Fruit fly (Drosophila melanogaster) whole organism, embryonic: ENCODE measurements around the gene MstProx.

Experiments used
- CG12744 ChIP-seq: fragments of 200-800 bp; sonication (Bioruptor generic); optimal IDR thresholded peaks from 2 replicates; lab custom pipeline; 2016; ENCODE audit warnings: missing biosample characterization, missing genetic modification characterization
- CG12942 ChIP-seq: fragments of 200-800 bp; sonication (Bioruptor generic); optimal IDR thresholded peaks from 3 replicates; lab custom pipeline; 2016; ENCODE audit warnings: missing biosample characterization, missing genetic modification characterization
- CG13624 ChIP-seq: fragments of 200-800 bp; sonication (Bioruptor generic); optimal IDR thresholded peaks from 2 replicates; lab custom pipeline; 2016; ENCODE audit warnings: missing biosample characterization, missing genetic modification characterization
- CG17802 ChIP-seq: fragments of 200-800 bp; sonication (Bioruptor generic); optimal IDR thresholded peaks from 2 replicates; lab custom pipeline; 2018; ENCODE audit warnings: missing biosample characterization, mild to moderate bottlenecking, missing genetic modification characterization, moderate library complexity
- CG8388 ChIP-seq: fragments of 200-800 bp; sonication (Bioruptor generic); optimal IDR thresholded peaks from 2 replicates; lab custom pipeline; 2019; ENCODE audit warnings: missing biosample characterization, mild to moderate bottlenecking, missing genetic modification characterization, moderate library complexity
- Deaf1 ChIP-seq: fragments of 200-800 bp; optimal IDR thresholded peaks from 3 replicates; lab custom pipeline; 2019; ENCODE audit warnings: missing biosample characterization, mild to moderate bottlenecking, missing genetic modification characterization, moderate library complexity
- NfI ChIP-seq: fragments of 200-800 bp; sonication (Bioruptor generic); optimal IDR thresholded peaks from 3 replicates; lab custom pipeline; 2018; ENCODE audit warnings: missing biosample characterization, mild to moderate bottlenecking, missing genetic modification characterization, moderate library complexity
- Spps ChIP-seq: fragments of 200-800 bp; sonication (Bioruptor generic); optimal IDR thresholded peaks from 2 replicates; lab custom pipeline; 2018; ENCODE audit warnings: missing biosample characterization, mild to moderate bottlenecking, missing genetic modification characterization
- da ChIP-seq: fragments of 200-800 bp; sonication (Bioruptor generic); optimal IDR thresholded peaks from 2 replicates; lab custom pipeline; 2016; ENCODE audit warnings: missing biosample characterization, missing genetic modification characterization
- exex ChIP-seq: fragments of 200-800 bp; sonication (Bioruptor generic); optimal IDR thresholded peaks from 4 replicates; lab custom pipeline; 2018; ENCODE audit warnings: missing biosample characterization, mild to moderate bottlenecking, missing genetic modification characterization, moderate library complexity
- pum ChIP-seq: fragments of 200-800 bp; sonication (Bioruptor generic); optimal IDR thresholded peaks from 2 replicates; lab custom pipeline; 2016; ENCODE audit warnings: missing biosample characterization, missing genetic modification characterization

dm6 chr3R:7322549-7322948 is 46.6 kb downstream of the MstProx start:
- TF ChIP-seq CG12942 (GFP tag; lab: Kevin White, UChicago): no peak
- TF ChIP-seq CG17802 (tag; lab: Kevin White, UChicago): no peak
- TF ChIP-seq NfI (GFP tag; lab: Kevin White, UChicago): no peak
- no peak for TF ChIP-seq CG12744 (GFP tag; lab: Kevin White, UChicago)
- TF ChIP-seq pum (GFP tag; lab: Kevin White, UChicago): no peak
- no peak for TF ChIP-seq da
- no peak for TF ChIP-seq exex (tag; lab: Kevin White, UChicago)
- no peak for TF ChIP-seq Spps (tag; lab: Kevin White, UChicago)
- no peak for TF ChIP-seq CG8388 (GFP tag; lab: Kevin White, UChicago)
- TF ChIP-seq CG13624 (GFP tag; lab: Kevin White, UChicago): no peak
- TF ChIP-seq Deaf1 (tag; lab: Kevin White, UChicago): no peak
